Worm (Caenorhabditis elegans): Measurements from ENCODE around the gene hyl-2.

The hyl-2 gene

ce11 chrX:4715107-4715506, 15.8 kb upstream of the hyl-2 start, which contains the start of gene rpl-25.1 (continued):
- no peak for TF ChIP-seq spr-1 (tag; optimal IDR thresholded peaks at IDR 0.05)

ce11 chrX:4711698-4712329, 12.6 kb upstream of the hyl-2 start, which contains the start of the genes dnj-14 and glit-1:
Gene dnj-14, minus strand, starts transcription at chrX:4711748.
Gene glit-1, plus strand, starts transcription at chrX:4712279.
- TF ChIP-seq zfp-2 (tag; optimal IDR thresholded peaks at IDR 0.05): peak; percentile 15
- no peak for TF ChIP-seq aly-2 (tag; optimal IDR thresholded peaks at IDR 0.05)
- no peak for TF ChIP-seq ztf-11 (tag; optimal IDR thresholded peaks at IDR 0.05)
- TF ChIP-seq dve-1 (tag; optimal IDR thresholded peaks at IDR 0.05; ENCODE audit: insufficient read depth): peak; percentile 92
- peak; percentile 82 for TF ChIP-seq T26A8.4 (GFP tag; IDR thresholded peaks at IDR 0.05)
- TF ChIP-seq lir-3 (tag; optimal IDR thresholded peaks at IDR 0.05): no peak
- peak; percentile 88 for TF ChIP-seq rbr-2 (tag; optimal IDR thresholded peaks at IDR 0.05)
- no peak for TF ChIP-seq fos-1 (tag; optimal IDR thresholded peaks at IDR 0.05)
- peak; percentile 76 for TF ChIP-seq T20F7.1 (GFP tag; optimal IDR thresholded peaks at IDR 0.05)
- TF ChIP-seq zip-11 (GFP tag; IDR thresholded peaks at IDR 0.05): no peak
- TF ChIP-seq F44E2.7 (GFP tag; IDR thresholded peaks at IDR 0.05): no peak
- TF ChIP-seq nhr-25 (tag; optimal IDR thresholded peaks at IDR 0.05; ENCODE audit: borderline replicate concordance, insufficient read depth): peak; percentile 80
- peak; percentile 80 for TF ChIP-seq duxl-1 (tag; optimal IDR thresholded peaks at IDR 0.05; ENCODE audit: poor library complexity)
- peak; percentile 94 for TF ChIP-seq mep-1 (tag; optimal IDR thresholded peaks at IDR 0.05)
- TF ChIP-seq skn-1 (tag; optimal IDR thresholded peaks at IDR 0.05): no peak
- TF ChIP-seq snpc-1.2 (GFP tag; IDR thresholded peaks at IDR 0.05): no peak
- TF ChIP-seq nhr-42 (GFP tag; IDR thresholded peaks at IDR 0.05): peak; percentile 85
- TF ChIP-seq egl-43 (GFP tag; IDR thresholded peaks at IDR 0.05): peak; percentile 66; the same call in 1 of the 2 replicates
- TF ChIP-seq nhr-41 (GFP tag; IDR thresholded peaks at IDR 0.05): no peak
- TF ChIP-seq set-16 (GFP tag; IDR thresholded peaks at IDR 0.05): peak; percentile 57; the same call in 1 of the 2 replicates
- TF ChIP-seq nhr-76 (tag; optimal IDR thresholded peaks at IDR 0.05): no peak
- peak; percentile 29 for TF ChIP-seq F10B5.3 (tag; optimal IDR thresholded peaks at IDR 0.05)
- TF ChIP-seq tag-97 (GFP tag; IDR thresholded peaks at IDR 0.05): no peak
- TF ChIP-seq hlh-11 (tag; optimal IDR thresholded peaks at IDR 0.05): peak; percentile 98
- TF ChIP-seq nhr-48 (tag; optimal IDR thresholded peaks at IDR 0.05): peak; percentile 60
- 0 out of 4 replicates have a peak, but pooled peaks of 1 of the 2 experiments have one; percentile 40 for TF ChIP-seq madf-5 (GFP tag; IDR thresholded peaks at IDR 0.05)
- TF ChIP-seq Y48G9A.11 (GFP tag; IDR thresholded peaks at IDR 0.05): no peak
- TF ChIP-seq sdz-12 (GFP tag; optimal IDR thresholded peaks at IDR 0.05): no peak
- TF ChIP-seq daf-12 (tag; optimal IDR thresholded peaks at IDR 0.05): no peak
- TF ChIP-seq pqm-1 (tag; optimal IDR thresholded peaks at IDR 0.05): no peak
- peak; percentile 99 for TF ChIP-seq aha-1 (tag)
- no peak for TF ChIP-seq ces-1 (GFP tag; optimal IDR thresholded peaks at IDR 0.05)
- TF ChIP-seq tra-1 (GFP tag; IDR thresholded peaks at IDR 0.05): 0 out of 2 replicates have a peak, but pooled peaks have one; percentile 39
- TF ChIP-seq Y5F2A.4 (GFP tag; optimal IDR thresholded peaks at IDR 0.05): no peak
- no peak for TF ChIP-seq ceh-44 (GFP tag; IDR thresholded peaks at IDR 0.05)
- no peak for TF ChIP-seq attf-4 (tag; optimal IDR thresholded peaks at IDR 0.05)
- TF ChIP-seq dpl-1 (GFP tag; optimal IDR thresholded peaks at IDR 0.05): peak; percentile 76
- peak; percentile 69 for TF ChIP-seq ceh-20 (GFP tag; IDR thresholded peaks at IDR 0.05)
- TF ChIP-seq nhr-11 (tag; optimal IDR thresholded peaks at IDR 0.05): peak; percentile 88
- peak; percentile 88 for TF ChIP-seq hmg-1.1 (GFP tag; IDR thresholded peaks at IDR 0.05)
- TF ChIP-seq mes-2 (tag; optimal IDR thresholded peaks at IDR 0.05; ENCODE audit: poor library complexity, severe bottlenecking): peak; percentile 90
- peak; percentile 80 for TF ChIP-seq saeg-2 (GFP tag; IDR thresholded peaks at IDR 0.05)
- peak; percentile 99 for TF ChIP-seq D1046.2 (GFP tag; IDR thresholded peaks at IDR 0.05)
- no peak for TF ChIP-seq zag-1 (tag; optimal IDR thresholded peaks at IDR 0.05)
- no peak for TF ChIP-seq nhr-111 (GFP tag; optimal IDR thresholded peaks at IDR 0.05)
- TF ChIP-seq lin-15B (tag; optimal IDR thresholded peaks at IDR 0.05): peak; percentile 18
- peak; percentile 16 for TF ChIP-seq ama-1 (optimal IDR thresholded peaks at IDR 0.05)
- peak; percentile 83 for TF ChIP-seq nhr-28 (tag; optimal IDR thresholded peaks at IDR 0.05)

Data from whole organism, L4 larva.